Worm (Caenorhabditis elegans): ENCODE data around the gene ZK673.5.

DNA sequence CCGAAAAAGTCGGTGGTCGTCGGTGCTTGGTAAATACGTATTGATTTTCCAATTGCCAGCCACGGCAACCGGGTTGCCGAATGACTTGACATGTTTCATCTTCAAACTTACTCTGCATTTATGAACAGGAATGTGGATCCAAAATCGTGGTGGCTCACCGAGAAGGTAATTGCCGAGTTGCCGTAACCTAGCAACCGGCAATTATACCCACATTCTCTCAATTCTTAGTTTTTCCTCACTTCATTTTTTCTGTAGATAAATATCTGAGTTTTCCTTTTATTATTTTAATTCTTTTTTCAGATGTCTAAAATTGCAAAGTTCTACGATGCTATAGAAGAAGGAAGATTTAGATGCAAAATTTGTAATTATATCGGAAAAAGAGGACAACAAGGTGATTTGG is 8.7 kb upstream of the ZK673.5 start, which contains the start of gene ZK673.4:
- TF ChIP-seq flt-1 (GFP tag; IDR thresholded peaks at IDR 0.05) (no peak), ztf-29 (GFP tag; IDR thresholded peaks at IDR 0.05) (no peak)
